Worm (Caenorhabditis elegans) whole organism, L3 larva: Measurements from ENCODE around the gene dli-1.

Experiments
- R02D3.7 ChIP-seq: fragments of 150-350 bp; optimal IDR thresholded peaks from 2 replicates; lab custom pipeline; 2014; ENCODE audit warnings: missing biosample characterization, missing genetic modification characterization
- aly-2 ChIP-seq: fragments of 150-350 bp; optimal IDR thresholded peaks from 2 replicates; lab custom pipeline; 2014; ENCODE audit warnings: missing biosample characterization, missing genetic modification characterization
- ama-1 ChIP-seq: fragments of 150-350 bp; optimal IDR thresholded peaks from 2 replicates; lab custom pipeline; 2018
- ceh-16 ChIP-seq: sonication (generic microtip); optimal IDR thresholded peaks from 2 replicates; lab custom pipeline; 2017; ENCODE audit warnings: missing biosample characterization, missing genetic modification characterization
- ceh-28 ChIP-seq: fragments of 150-350 bp; optimal IDR thresholded peaks from 2 replicates; lab custom pipeline; 2014; ENCODE audit warnings: missing biosample characterization, missing genetic modification reagents, missing genetic modification characterization
- ceh-82 ChIP-seq: fragments of 150-350 bp; optimal IDR thresholded peaks from 2 replicates; lab custom pipeline; 2014; ENCODE audit warnings: missing biosample characterization, missing genetic modification characterization
- egl-27 ChIP-seq: sonication (generic microtip); optimal IDR thresholded peaks from 4 replicates; lab custom pipeline; 2017; ENCODE audit warnings: missing biosample characterization, missing genetic modification reagents, missing genetic modification characterization
- egl-5 ChIP-seq: fragments of 150-350 bp; optimal IDR thresholded peaks from 2 replicates; lab custom pipeline; 2017; ENCODE audit warnings: missing biosample characterization, missing genetic modification reagents, missing genetic modification characterization, inconsistent platforms
- elt-1 ChIP-seq: fragments of 150-350 bp; optimal IDR thresholded peaks from 2 replicates; lab custom pipeline; 2014; ENCODE audit warnings: missing biosample characterization, missing genetic modification characterization
- elt-3 ChIP-seq, 3 experiments: fragments of 150-350 bp in 1 of 3; sonication (generic microtip) in 2 of 3; optimal IDR thresholded peaks; 2 replicates in 2 of 3; 4 replicates in 1 of 3; lab custom pipeline; 2014 to 2017; ENCODE audit warnings: missing biosample characterization in 3 of 3, missing genetic modification characterization in 3 of 3
- eor-1 ChIP-seq, 2 experiments: fragments of 150-350 bp; optimal IDR thresholded peaks; 2 replicates each; lab custom pipeline; 2014 to 2018; ENCODE audit warnings: missing biosample characterization in 2 of 2, missing genetic modification characterization in 2 of 2
- fkh-10 ChIP-seq: sonication (generic microtip); optimal IDR thresholded peaks from 2 replicates; lab custom pipeline; 2017; ENCODE audit warnings: missing biosample characterization, missing genetic modification reagents, missing genetic modification characterization
- lin-15B ChIP-seq: fragments of 150-350 bp; optimal IDR thresholded peaks from 2 replicates; lab custom pipeline; 2014; ENCODE audit warnings: missing biosample characterization, missing genetic modification characterization
- lin-39 ChIP-seq: fragments of 150-350 bp; optimal IDR thresholded peaks from 2 replicates; lab custom pipeline; 2018; ENCODE audit warnings: missing biosample characterization, missing genetic modification reagents, missing genetic modification characterization
- lsy-12 ChIP-seq: sonication (generic microtip); optimal IDR thresholded peaks from 2 replicates; lab custom pipeline; 2016; ENCODE audit warnings: mild to moderate bottlenecking, missing genetic modification characterization, missing compliant biosample characterization
- mdl-1 ChIP-seq: fragments of 150-350 bp; optimal IDR thresholded peaks from 2 replicates; lab custom pipeline; 2014; ENCODE audit warnings: missing biosample characterization, missing genetic modification characterization
- nfya-1 ChIP-seq: sonication (generic microtip); optimal IDR thresholded peaks from 2 replicates; lab custom pipeline; 2017; ENCODE audit warnings: missing genetic modification characterization, mild to moderate bottlenecking, missing compliant biosample characterization, antibody characterized with exemption, moderate library complexity; ENCODE audit not compliant: insufficient read depth
- nhr-11 ChIP-seq: fragments of 150-350 bp; optimal IDR thresholded peaks from 2 replicates; lab custom pipeline; 2014; ENCODE audit warnings: missing biosample characterization, missing genetic modification characterization
- nhr-23 ChIP-seq: fragments of 150-350 bp; optimal IDR thresholded peaks from 2 replicates; lab custom pipeline; 2014; ENCODE audit warnings: missing biosample characterization, missing genetic modification reagents, missing genetic modification characterization
- nhr-237 ChIP-seq: fragments of 150-350 bp; optimal IDR thresholded peaks from 2 replicates; lab custom pipeline; 2014; ENCODE audit warnings: missing biosample characterization, missing genetic modification characterization
- nhr-25 ChIP-seq: sonication (generic microtip); optimal IDR thresholded peaks from 2 replicates; lab custom pipeline; 2017; ENCODE audit warnings: missing biosample characterization, missing genetic modification characterization
- nhr-28 ChIP-seq: fragments of 150-350 bp; optimal IDR thresholded peaks from 2 replicates; lab custom pipeline; 2014; ENCODE audit warnings: missing biosample characterization, missing genetic modification characterization
- nhr-43 ChIP-seq: sonication (generic microtip); optimal IDR thresholded peaks from 2 replicates; lab custom pipeline; 2016; ENCODE audit warnings: mild to moderate bottlenecking, missing genetic modification characterization, missing compliant biosample characterization; ENCODE audit not compliant: poor library complexity, severe bottlenecking
- nhr-76 ChIP-seq: fragments of 150-350 bp; sonication (generic microtip); optimal IDR thresholded peaks from 5 replicates; lab custom pipeline; 2014; ENCODE audit warnings: missing biosample characterization, missing genetic modification characterization
- pha-4 ChIP-seq: fragments of 150-350 bp; optimal IDR thresholded peaks from 2 replicates; lab custom pipeline; 2014; ENCODE audit warnings: missing biosample characterization, missing genetic modification reagents, missing genetic modification characterization
- zag-1 ChIP-seq: fragments of 150-350 bp; optimal IDR thresholded peaks from 2 replicates; lab custom pipeline; 2014; ENCODE audit warnings: missing biosample characterization, missing genetic modification characterization
- ztf-4 ChIP-seq: fragments of 150-350 bp; optimal IDR thresholded peaks from 2 replicates; lab custom pipeline; 2014; ENCODE audit warnings: missing biosample characterization, missing genetic modification characterization

Gene dli-1

ce11 chrIV:13082836-13083763 lies 15.5 kb downstream of the dli-1 start:
- TF ChIP-seq ztf-4 (tag; lab: Kevin White, UChicago): peak; percentile 55
- TF ChIP-seq nhr-43 (tag; lab: Kevin White, UChicago): peak; percentile 82
- TF ChIP-seq nhr-28 (tag; lab: Kevin White, UChicago): no peak
- TF ChIP-seq elt-3 (tag; optimal IDR thresholded peaks at IDR 0.05; lab: Kevin White, UChicago): peak in 1 of 3 experiments; percentile 38
- TF ChIP-seq nhr-25 (tag; lab: Kevin White, UChicago): peak; percentile 3
- peak; percentile 45 for TF ChIP-seq lsy-12 (tag; lab: Kevin White, UChicago)
- TF ChIP-seq ceh-28 (tag; lab: Kevin White, UChicago): no peak
- peak; percentile 24 for TF ChIP-seq pha-4 (tag; lab: Kevin White, UChicago)
- TF ChIP-seq ama-1 (lab: Kevin White, UChicago): peak; percentile 86
- TF ChIP-seq, all 47 proteins: peak for 7

ce11 chrIV:13082106-13082505 lies 16.5 kb downstream of the dli-1 start:
- TF ChIP-seq nhr-76 (tag; lab: Kevin White, UChicago) (no peak), lin-39 (no peak), egl-27 (tag; lab: Kevin White, UChicago) (no peak), lin-15B (no peak), ama-1 (lab: Kevin White, UChicago) (peak; percentile 61), ceh-28 (tag; lab: Kevin White, UChicago) (no peak), nhr-23 (tag; lab: Kevin White, UChicago) (peak; percentile 6), egl-5 (tag; lab: Kevin White, UChicago) (no peak), nhr-11 (no peak), nhr-25 (tag; lab: Kevin White, UChicago) (peak; percentile 38), mdl-1 (tag; lab: Kevin White, UChicago) (no peak), eor-1 (tag; optimal IDR thresholded peaks at IDR 0.05; lab: Kevin White, UChicago) (no peak), aly-2 (tag; lab: Kevin White, UChicago) (no peak)

- TF ChIP-seq nhr-25 (tag; lab: Kevin White, UChicago) (peak; percentile 7), zag-1 (tag; lab: Kevin White, UChicago) (no peak)
- TF ChIP-seq, all 47 proteins: peak for 1
Observed at ce11 chrIV:13080861-13081260, 17.7 kb downstream of the dli-1 start.

ce11 chrIV:13080185-13080584 lies 18.4 kb downstream of the dli-1 start:
- TF ChIP-seq ama-1 (lab: Kevin White, UChicago): peak; percentile 24
- TF ChIP-seq nhr-11: peak; percentile 34
- no peak for TF ChIP-seq ceh-28 (tag; lab: Kevin White, UChicago)
- TF ChIP-seq nhr-43 (tag; lab: Kevin White, UChicago): peak; percentile 57
- peak; percentile 30 for TF ChIP-seq nhr-25 (tag; lab: Kevin White, UChicago)
- TF ChIP-seq aly-2 (tag; lab: Kevin White, UChicago): no peak
- TF ChIP-seq elt-3 (tag; optimal IDR thresholded peaks at IDR 0.05; lab: Kevin White, UChicago): peak in 1 of 3 experiments; percentile 12
- TF ChIP-seq nhr-23 (tag; lab: Kevin White, UChicago): peak; percentile 63
- no peak for TF ChIP-seq fkh-10 (GFP tag; lab: Kevin White, UChicago)
- TF ChIP-seq ceh-16: no peak
- TF ChIP-seq pha-4 (tag; lab: Kevin White, UChicago): no peak
- peak; percentile 18 for TF ChIP-seq nfya-1 (tag; lab: Kevin White, UChicago)

- TF ChIP-seq nhr-237 (tag; lab: Kevin White, UChicago) (no peak), nhr-43 (tag; lab: Kevin White, UChicago) (peak; percentile 77), elt-1 (tag; lab: Kevin White, UChicago) (no peak), nhr-11 (no peak), ztf-4 (tag; lab: Kevin White, UChicago) (no peak), lin-39 (no peak), ceh-16 (no peak), egl-5 (tag; lab: Kevin White, UChicago) (no peak), nhr-25 (tag; lab: Kevin White, UChicago) (peak; percentile 79), nhr-23 (tag; lab: Kevin White, UChicago) (peak; percentile 47), R02D3.7 (tag; lab: Kevin White, UChicago) (no peak), ceh-82 (tag; lab: Kevin White, UChicago) (no peak)
Observed at ce11 chrIV:13079119-13079518, 19.5 kb downstream of the dli-1 start, which contains the start of gene C39E9.8. Gene C39E9.8 (plus strand): TSS chrIV:13079446.
